Fruit fly (Drosophila melanogaster): ENCODE measurements around the gene Pop5.

The Pop5 gene

dm6 chr3L:17044799-17045198 lies at the start of gene Pop5:
Gene Pop5 (minus strand): TSS chr3L:17045038.
- TF ChIP-seq CG1621 (tag; optimal IDR thresholded peaks at IDR 0.05), result peak; percentile 3
- TF ChIP-seq esn (GFP tag; optimal IDR thresholded peaks at IDR 0.05), result peak; percentile 33
- TF ChIP-seq fkh (GFP tag; optimal IDR thresholded peaks at IDR 0.05), result peak; percentile 98
- TF ChIP-seq CG9139 (GFP tag; optimal IDR thresholded peaks at IDR 0.05), result no peak
- TF ChIP-seq CG8632 (GFP tag; optimal IDR thresholded peaks at IDR 0.05), result no peak
- TF ChIP-seq topi (GFP tag; optimal IDR thresholded peaks at IDR 0.05), result no peak
- no peak for TF ChIP-seq CG6792 (GFP tag; optimal IDR thresholded peaks at IDR 0.05)

- TF ChIP-seq Hr4 (GFP tag; optimal IDR thresholded peaks at IDR 0.05), result no peak
- no peak for TF ChIP-seq CG11294 (GFP tag; IDR thresholded peaks at IDR 0.05)
- no peak for TF ChIP-seq CG6792 (GFP tag; optimal IDR thresholded peaks at IDR 0.05)
- TF ChIP-seq Smox (GFP tag; optimal IDR thresholded peaks at IDR 0.05), result no peak
- no peak for TF ChIP-seq CG8632 (GFP tag; optimal IDR thresholded peaks at IDR 0.05)
- no peak for TF ChIP-seq vri (GFP tag; optimal IDR thresholded peaks at IDR 0.05)
These were observed 32.4 kb upstream of the Pop5 start for dm6 chr3L:17077273-17077672.

dm6 chr3L:17055467-17055877 lies 10.6 kb upstream of the Pop5 start, which contains the start of gene CG7724:
Gene CG7724 (plus strand): TSS chr3L:17055613.
- TF ChIP-seq vri (GFP tag; optimal IDR thresholded peaks at IDR 0.05) (peak; percentile 26), cyc (GFP tag; optimal IDR thresholded peaks at IDR 0.05) (no peak), pdm3 (GFP tag; optimal IDR thresholded peaks at IDR 0.05) (no peak), CG11902 (GFP tag; optimal IDR thresholded peaks at IDR 0.05) (no peak), dsx (GFP tag; optimal IDR thresholded peaks at IDR 0.05; ENCODE audit: poor library complexity, severe bottlenecking) (peak; percentile 19), Eip78C (GFP tag) (peak; percentile 70), ss (GFP tag; optimal IDR thresholded peaks at IDR 0.05) (peak in 1 of 2 experiments; percentile 3), CG6854 (GFP tag; optimal IDR thresholded peaks at IDR 0.05) (no peak)

- TF ChIP-seq Eip78C (GFP tag), result peak; percentile 33
- TF ChIP-seq Sox15 (GFP tag; optimal IDR thresholded peaks at IDR 0.05), result no peak
These were observed 9.1 kb upstream of the Pop5 start for dm6 chr3L:17053932-17054331.

- TF ChIP-seq CG32006 (GFP tag; optimal IDR thresholded peaks at IDR 0.05) (no peak), Hr39 (GFP tag; optimal IDR thresholded peaks at IDR 0.05) (no peak), topi (GFP tag; optimal IDR thresholded peaks at IDR 0.05) (no peak), pdm3 (GFP tag; optimal IDR thresholded peaks at IDR 0.05) (no peak), ss (GFP tag; optimal IDR thresholded peaks at IDR 0.05) (peak in 1 of 2 experiments; percentile 45), Eip78C (GFP tag) (peak; percentile 69), CG10669 (GFP tag; optimal IDR thresholded peaks at IDR 0.05) (peak; percentile 38), spab (GFP tag; optimal IDR thresholded peaks at IDR 0.05) (peak; percentile 17), CG9139 (GFP tag; optimal IDR thresholded peaks at IDR 0.05) (peak; percentile 27), CG6808 (GFP tag; optimal IDR thresholded peaks at IDR 0.05) (peak; percentile 5), CG8632 (GFP tag; optimal IDR thresholded peaks at IDR 0.05) (peak; percentile 5)
These were observed 7.6 kb upstream of the Pop5 start for dm6 chr3L:17052388-17052905.

- TF ChIP-seq fkh (GFP tag; optimal IDR thresholded peaks at IDR 0.05), result no peak
- TF ChIP-seq Blimp-1 (GFP tag; optimal IDR thresholded peaks at IDR 0.05), result no peak
- TF ChIP-seq salr (GFP tag; optimal IDR thresholded peaks at IDR 0.05), result no peak
- TF ChIP-seq CG4318 (GFP tag; optimal IDR thresholded peaks at IDR 0.05), result no peak
- TF ChIP-seq CG10631 (GFP tag; optimal IDR thresholded peaks at IDR 0.05), result no peak
- no peak for TF ChIP-seq CG8119 (GFP tag; IDR thresholded peaks at IDR 0.05)
- TF ChIP-seq eg (GFP tag; IDR thresholded peaks at IDR 0.05), result no peak
- no peak for TF ChIP-seq Smox (GFP tag; optimal IDR thresholded peaks at IDR 0.05)
- TF ChIP-seq CG34406 (GFP tag; optimal IDR thresholded peaks at IDR 0.05), result no peak
- TF ChIP-seq Sox15 (GFP tag; optimal IDR thresholded peaks at IDR 0.05), result no peak
- TF ChIP-seq Eip93F (GFP tag; optimal IDR thresholded peaks at IDR 0.05), result no peak
- no peak for TF ChIP-seq CG11902 (GFP tag; optimal IDR thresholded peaks at IDR 0.05)
- TF ChIP-seq spab (GFP tag; optimal IDR thresholded peaks at IDR 0.05), result no peak
- TF ChIP-seq dsx (GFP tag; optimal IDR thresholded peaks at IDR 0.05; ENCODE audit: poor library complexity, severe bottlenecking), result no peak
These were observed 6.6 kb upstream of the Pop5 start for dm6 chr3L:17051472-17051871.
